Fruit fly (Drosophila melanogaster): Measurements from ENCODE around the gene Raf.
A peak's percentile ranks its signal among the peaks of the same experiment; 100 is the strongest.

Raf gene

dm6 chrX:2318369-2318768 lies 23.1 kb downstream of the Raf start (continued):
- TF ChIP-seq nerfin-1 (tag; optimal IDR thresholded peaks at IDR 0.05) (peak; percentile 49), Ada2b (GFP tag; IDR thresholded peaks at IDR 0.05) (peak; percentile 50; the same call in 1 of the 2 replicates), YL-1 (GFP tag; optimal IDR thresholded peaks at IDR 0.05) (no peak), CG17385 (GFP tag; optimal IDR thresholded peaks at IDR 0.05) (peak; percentile 31), Doc2 (GFP tag; IDR thresholded peaks at IDR 0.05) (0 out of 2 replicates have a peak, but pooled peaks have one; percentile 12), oc (tag; optimal IDR thresholded peaks at IDR 0.05) (peak; percentile 72), lmd (GFP tag; IDR thresholded peaks at IDR 0.05) (peak; percentile 71), CrebB (tag; optimal IDR thresholded peaks at IDR 0.05) (no peak), CG15479 (GFP tag; optimal IDR thresholded peaks at IDR 0.05) (no peak), Nf-YA (GFP tag; IDR thresholded peaks at IDR 0.05) (peak; percentile 46; the same call in 1 of the 2 replicates), CG11093 (GFP tag; IDR thresholded peaks at IDR 0.05) (peak; percentile 62; the same call in 1 of the 3 replicates), CG4328 (GFP tag; optimal IDR thresholded peaks at IDR 0.05) (no peak), Tbp (GFP tag; optimal IDR thresholded peaks at IDR 0.05) (no peak), CG34376 (GFP tag; optimal IDR thresholded peaks at IDR 0.05) (no peak), lab (GFP tag; optimal IDR thresholded peaks at IDR 0.05) (peak; percentile 36), H15 (GFP tag; IDR thresholded peaks at IDR 0.05) (peak; percentile 75; the same call in 1 of the 3 replicates), CG17186 (GFP tag; optimal IDR thresholded peaks at IDR 0.05) (no peak), CG4404 (GFP tag; IDR thresholded peaks at IDR 0.05) (peak; percentile 66), CG16863 (GFP tag; optimal IDR thresholded peaks at IDR 0.05) (peak; percentile 69), CG1024 (GFP tag; IDR thresholded peaks at IDR 0.05) (peak; percentile 49), HmgD (GFP tag; optimal IDR thresholded peaks at IDR 0.05) (peak; percentile 25), CG11456 (GFP tag; IDR thresholded peaks at IDR 0.05) (no peak), CG8290 (GFP tag; optimal IDR thresholded peaks at IDR 0.05) (peak; percentile 20), CG8290 (tag; optimal IDR thresholded peaks at IDR 0.05) (peak in 1 of 2 experiments; percentile 55), CG17802 (tag; optimal IDR thresholded peaks at IDR 0.05) (peak; percentile 19), Vsx1 (GFP tag; optimal IDR thresholded peaks at IDR 0.05) (no peak), CG14710 (tag; optimal IDR thresholded peaks at IDR 0.05) (peak; percentile 49), slp2 (GFP tag; optimal IDR thresholded peaks at IDR 0.05) (peak; percentile 26), vfl (GFP tag; optimal IDR thresholded peaks at IDR 0.05) (no peak), CG4854 (GFP tag; optimal IDR thresholded peaks at IDR 0.05) (no peak), chif (GFP tag; optimal IDR thresholded peaks at IDR 0.05) (peak in 1 of 2 experiments; percentile 53), dysf (GFP tag; IDR thresholded peaks at IDR 0.05) (peak; percentile 83), amos (GFP tag; IDR thresholded peaks at IDR 0.05; ENCODE audit: partially characterized antibody) (no peak), Stat92E (GFP tag; optimal IDR thresholded peaks at IDR 0.05) (peak in 1 of 3 experiments; percentile 45), phol (tag; optimal IDR thresholded peaks at IDR 0.05) (peak; percentile 51), CHES-1-like (GFP tag; optimal IDR thresholded peaks at IDR 0.05) (no peak), CG10565 (GFP tag; optimal IDR thresholded peaks at IDR 0.05) (no peak), CG18011 (GFP tag; optimal IDR thresholded peaks at IDR 0.05) (no peak), CG2120 (GFP tag; optimal IDR thresholded peaks at IDR 0.05) (peak; percentile 32), Fer2 (tag; optimal IDR thresholded peaks at IDR 0.05) (no peak), stwl (tag; optimal IDR thresholded peaks at IDR 0.05) (no peak), CG10654 (GFP tag; optimal IDR thresholded peaks at IDR 0.05) (no peak), HLHmδ (GFP tag; optimal IDR thresholded peaks at IDR 0.05) (no peak), tgo (GFP tag; IDR thresholded peaks at IDR 0.05) (peak; percentile 76), CG7987 (GFP tag; optimal IDR thresholded peaks at IDR 0.05) (no peak), B-H2 (GFP tag; optimal IDR thresholded peaks at IDR 0.05) (no peak), tio (GFP tag; optimal IDR thresholded peaks at IDR 0.05) (no peak), sens (GFP tag) (peak; percentile 97), Six4 (GFP tag; optimal IDR thresholded peaks at IDR 0.05) (peak; percentile 11), HLH54F (GFP tag; optimal IDR thresholded peaks at IDR 0.05) (no peak), CG10267 (tag; optimal IDR thresholded peaks at IDR 0.05) (peak; percentile 40)
